Worm (Caenorhabditis elegans): Measurements from ENCODE around the gene F54A3.2.

Gene F54A3.2

DNA sequence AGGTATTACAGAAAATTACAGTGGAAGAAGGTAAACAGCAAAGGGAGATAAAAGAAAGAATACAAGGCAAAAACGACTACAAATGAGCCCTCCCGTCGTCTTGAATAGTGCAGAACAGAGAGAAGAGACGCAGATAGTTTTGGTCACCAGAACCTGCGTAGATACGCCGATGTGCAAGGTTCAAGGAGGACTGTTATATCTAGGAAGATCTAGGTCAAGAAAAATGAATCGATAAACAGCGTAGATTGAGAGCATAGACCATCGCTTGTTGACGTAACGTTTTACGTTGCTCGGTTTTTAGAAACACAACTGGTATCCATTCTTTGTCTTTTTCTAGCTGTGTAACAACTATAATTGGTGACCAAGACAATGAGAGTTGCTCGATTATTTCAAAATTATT, 57.4 kb downstream of the F54A3.2 start, which contains the start of gene B0281.5:
Gene B0281.5 (minus strand): TSS at position 101 of the 400 bp plus-strand sequence.
- TF ChIP-seq flt-1 (GFP tag; IDR thresholded peaks at IDR 0.05): no peak
- no peak for TF ChIP-seq F13C5.2 (tag; optimal IDR thresholded peaks at IDR 0.05)
- TF ChIP-seq sea-1 (GFP tag; conservative IDR thresholded peaks at IDR 0.05): no peak
- no peak for TF ChIP-seq hmbx-1 (tag; optimal IDR thresholded peaks at IDR 0.05)
- no peak for TF ChIP-seq hnd-1 (tag; optimal IDR thresholded peaks at IDR 0.05)
- no peak for TF ChIP-seq scrt-1 (GFP tag; IDR thresholded peaks at IDR 0.05)
- no peak for TF ChIP-seq tbx-37 (GFP tag; conservative IDR thresholded peaks at IDR 0.05)
- TF ChIP-seq pes-1 (GFP tag; IDR thresholded peaks at IDR 0.05): no peak
- no peak for TF ChIP-seq tbx-11 (GFP tag; IDR thresholded peaks at IDR 0.05)
- TF ChIP-seq ama-1 (optimal IDR thresholded peaks at IDR 0.05): no peak
- TF ChIP-seq B0310.2 (tag; optimal IDR thresholded peaks at IDR 0.05): no peak
- TF ChIP-seq tra-4 (tag; optimal IDR thresholded peaks at IDR 0.05): no peak
- no peak for TF ChIP-seq aly-1 (tag; optimal IDR thresholded peaks at IDR 0.05)
- no peak for TF ChIP-seq ceh-36 (tag; optimal IDR thresholded peaks at IDR 0.05)
- TF ChIP-seq ceh-13 (GFP tag; optimal IDR thresholded peaks at IDR 0.05): no peak

DNA sequence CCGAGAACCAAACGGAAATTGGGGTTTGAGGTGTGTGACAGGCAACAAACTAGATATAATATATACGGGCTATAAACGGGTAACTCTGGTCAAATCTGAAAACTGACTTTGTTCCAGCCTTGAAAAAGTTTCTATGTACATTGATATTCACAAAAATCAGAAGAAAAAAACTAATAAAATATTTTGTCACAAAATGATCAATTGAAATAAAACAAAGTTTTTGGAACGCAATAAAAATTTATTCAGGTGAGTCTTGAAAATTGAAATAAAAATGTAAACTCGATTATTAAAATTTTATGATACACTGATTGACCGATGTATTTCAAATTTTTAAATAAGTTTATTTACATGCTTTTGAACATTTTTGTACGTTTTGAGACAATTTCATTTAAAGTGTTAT, 58.9 kb downstream of the F54A3.2 start, which contains the start of gene B0281.6:
Gene B0281.6 (minus strand): TSS at position 101 of the 400 bp plus-strand sequence.
- TF ChIP-seq ama-1 (optimal IDR thresholded peaks at IDR 0.05) (no peak), tra-4 (tag; optimal IDR thresholded peaks at IDR 0.05) (no peak), B0310.2 (tag; optimal IDR thresholded peaks at IDR 0.05) (no peak), hnd-1 (tag; optimal IDR thresholded peaks at IDR 0.05) (no peak), flt-1 (GFP tag; IDR thresholded peaks at IDR 0.05) (no peak), tbx-37 (GFP tag; conservative IDR thresholded peaks at IDR 0.05) (no peak), hmbx-1 (tag; optimal IDR thresholded peaks at IDR 0.05) (no peak), ets-7 (tag; optimal IDR thresholded peaks at IDR 0.05) (no peak), pes-1 (GFP tag; IDR thresholded peaks at IDR 0.05) (no peak), hmg-4 (GFP tag; optimal IDR thresholded peaks at IDR 0.05) (no peak), sea-1 (GFP tag; conservative IDR thresholded peaks at IDR 0.05) (no peak), tbx-11 (GFP tag; IDR thresholded peaks at IDR 0.05) (no peak), ceh-13 (GFP tag; optimal IDR thresholded peaks at IDR 0.05) (no peak), scrt-1 (GFP tag; IDR thresholded peaks at IDR 0.05) (no peak), F13C5.2 (tag; optimal IDR thresholded peaks at IDR 0.05) (no peak), ceh-36 (tag; optimal IDR thresholded peaks at IDR 0.05) (no peak), aly-1 (tag; optimal IDR thresholded peaks at IDR 0.05) (no peak)

Measured in whole organism, early embryonic.